Worm (Caenorhabditis elegans) whole organism, young adult: ENCODE results near the gene Y94H6A.2.
A peak's percentile ranks its signal among the peaks of the same experiment; 100 is the strongest.

Source experiments
- B0336.3 ChIP-seq: fragments of 200-800 bp; sonication (Bioruptor generic); IDR thresholded peaks from 2 replicates; pipeline ENCODE4 v1.3.6; 2022; ENCODE audit warnings: missing genetic modification characterization, missing compliant biosample characterization
- C06A6.2 ChIP-seq: fragments of 200-800 bp; sonication (Bioruptor generic); conservative IDR thresholded peaks from 2 replicates; pipeline ENCODE4 v1.3.6; 2022; ENCODE audit warnings: missing genetic modification characterization, missing compliant biosample characterization
- F10E7.11 ChIP-seq: sonication (generic microtip); optimal IDR thresholded peaks from 2 replicates; lab custom pipeline; 2017; ENCODE audit warnings: mild to moderate bottlenecking, missing genetic modification characterization, moderate library complexity, missing compliant biosample characterization
- F33H1.4 ChIP-seq: fragments of 200-800 bp; sonication (Bioruptor generic); IDR thresholded peaks from 2 replicates; pipeline ENCODE4 v1.3.6; 2022; ENCODE audit warnings: missing genetic modification reagents, missing genetic modification characterization, missing compliant biosample characterization
- F52B5.7 ChIP-seq: sonication (generic microtip); optimal IDR thresholded peaks from 2 replicates; lab custom pipeline; 2016; ENCODE audit warnings: mild to moderate bottlenecking, missing genetic modification characterization, missing compliant biosample characterization
- K11D2.4 ChIP-seq: fragments of 200-800 bp; sonication (Bioruptor generic); IDR thresholded peaks from 2 replicates; pipeline ENCODE4 v1.3.6; 2022; ENCODE audit warnings: missing genetic modification reagents, missing genetic modification characterization, missing compliant biosample characterization
- K12H6.12 ChIP-seq: fragments of 200-800 bp; sonication (Bioruptor generic); optimal IDR thresholded peaks from 2 replicates; lab custom pipeline; 2018; ENCODE audit warnings: mild to moderate bottlenecking, missing genetic modification characterization, missing compliant biosample characterization
- T07F8.4 ChIP-seq: sonication (generic microtip); optimal IDR thresholded peaks from 2 replicates; lab custom pipeline; 2016; ENCODE audit warnings: mild to moderate bottlenecking, missing genetic modification characterization, moderate library complexity, missing compliant biosample characterization
- Y53G8AR.9 ChIP-seq: fragments of 200-800 bp; sonication (Bioruptor generic); conservative IDR thresholded peaks from 2 replicates; pipeline ENCODE4 v1.3.6; 2022; ENCODE audit warnings: missing genetic modification reagents, missing genetic modification characterization, missing compliant biosample characterization
- Y79H2A.3 ChIP-seq: fragments of 200-800 bp; sonication (Bioruptor generic); conservative IDR thresholded peaks from 2 replicates; pipeline ENCODE4 v1.3.6; 2022; ENCODE audit warnings: missing genetic modification reagents, missing genetic modification characterization, missing compliant biosample characterization
- Y95B8A.8 ChIP-seq: fragments of 200-800 bp; sonication (Bioruptor generic); IDR thresholded peaks from 2 replicates; pipeline ENCODE4 v1.3.6; 2022; ENCODE audit warnings: missing genetic modification reagents, missing genetic modification characterization, missing compliant biosample characterization
- ZK185.1 ChIP-seq: sonication (generic microtip); optimal IDR thresholded peaks from 2 replicates; lab custom pipeline; 2016; ENCODE audit warnings: mild to moderate bottlenecking, missing genetic modification characterization, missing compliant biosample characterization; ENCODE audit not compliant: poor library complexity, severe bottlenecking
- ama-1 ChIP-seq, 3 experiments: fragments of 150-350 bp in 1 of 3; sonication (generic microtip) in 2 of 3; optimal IDR thresholded peaks; 2 replicates each; lab custom pipeline; 2014 to 2018; ENCODE audit warnings: missing biosample characterization in 2 of 3, missing genetic modification characterization in 2 of 3, missing genetic modification reagents in 2 of 3
- atf-7 ChIP-seq: sonication (generic microtip); optimal IDR thresholded peaks from 2 replicates; lab custom pipeline; 2017; ENCODE audit warnings: mild to moderate bottlenecking, missing genetic modification characterization, missing compliant biosample characterization
- athp-1 ChIP-seq: sonication (generic microtip); optimal IDR thresholded peaks from 2 replicates; lab custom pipeline; 2017; ENCODE audit warnings: mild to moderate bottlenecking, missing genetic modification characterization, missing compliant biosample characterization
- attf-3 ChIP-seq: fragments of 200-800 bp; sonication (Bioruptor generic); conservative IDR thresholded peaks from 2 replicates; pipeline ENCODE4 v1.3.6; 2022; ENCODE audit warnings: missing genetic modification reagents, missing genetic modification characterization, missing compliant biosample characterization
- ceh-27 ChIP-seq: fragments of 200-800 bp; sonication (Bioruptor generic); optimal IDR thresholded peaks from 2 replicates; lab custom pipeline; 2018; ENCODE audit warnings: mild to moderate bottlenecking, missing genetic modification characterization, moderate library complexity, missing compliant biosample characterization
- chd-7 ChIP-seq: sonication (generic microtip); optimal IDR thresholded peaks from 2 replicates; lab custom pipeline; 2016; ENCODE audit warnings: mild to moderate bottlenecking, missing genetic modification characterization, moderate library complexity, missing compliant biosample characterization
- die-1 ChIP-seq: sonication (generic microtip); optimal IDR thresholded peaks from 2 replicates; lab custom pipeline; 2016; ENCODE audit warnings: missing genotype, mild to moderate bottlenecking, missing genetic modification characterization, missing compliant biosample characterization
- dpl-1 ChIP-seq: fragments of 150-350 bp; optimal IDR thresholded peaks from 2 replicates; lab custom pipeline; 2014; ENCODE audit warnings: missing biosample characterization, missing genetic modification reagents, missing genetic modification characterization
- egl-18 ChIP-seq: fragments of 200-800 bp; sonication (Bioruptor generic); IDR thresholded peaks from 2 replicates; pipeline ENCODE4 v1.3.6; 2022; ENCODE audit warnings: missing genetic modification reagents, missing genetic modification characterization, missing compliant biosample characterization
- hlh-26 ChIP-seq: fragments of 200-800 bp; sonication (Bioruptor generic); conservative IDR thresholded peaks from 2 replicates; pipeline ENCODE4 v1.3.6; 2022; ENCODE audit warnings: missing genetic modification reagents, missing genetic modification characterization, missing compliant biosample characterization
- hmg-20 ChIP-seq: fragments of 200-800 bp; sonication (Bioruptor generic); IDR thresholded peaks from 2 replicates; pipeline ENCODE4 v1.3.6; 2022; ENCODE audit warnings: missing genetic modification reagents, missing genetic modification characterization, missing compliant biosample characterization
- lin-26 ChIP-seq: fragments of 200-800 bp; sonication (Bioruptor generic); IDR thresholded peaks from 2 replicates; pipeline ENCODE4 v1.3.6; 2022; ENCODE audit warnings: missing genetic modification reagents, missing genetic modification characterization, missing compliant biosample characterization
- lin-35 ChIP-seq, 3 experiments: fragments of 150-350 bp in 2 of 3; sonication (generic microtip) in 1 of 3; optimal IDR thresholded peaks; 2 replicates each; lab custom pipeline; 2014 to 2018; ENCODE audit warnings: missing biosample characterization in 3 of 3, missing genetic modification characterization in 3 of 3, missing genetic modification reagents in 3 of 3
- lsl-1 ChIP-seq: fragments of 200-800 bp; sonication (Bioruptor generic); optimal IDR thresholded peaks from 2 replicates; lab custom pipeline; 2018; ENCODE audit warnings: mild to moderate bottlenecking, missing genetic modification characterization, moderate library complexity, missing compliant biosample characterization
- madf-10 ChIP-seq: sonication (generic microtip); optimal IDR thresholded peaks from 2 replicates; lab custom pipeline; 2016; ENCODE audit warnings: mild to moderate bottlenecking, missing genetic modification characterization, missing compliant biosample characterization
- madf-6 ChIP-seq: fragments of 200-800 bp; sonication (Bioruptor generic); IDR thresholded peaks from 2 replicates; pipeline ENCODE4 v1.3.6; 2022; ENCODE audit warnings: missing genetic modification reagents, missing genetic modification characterization, missing compliant biosample characterization
- madf-8 ChIP-seq: fragments of 200-800 bp; sonication (Bioruptor generic); conservative IDR thresholded peaks from 2 replicates; pipeline ENCODE4 v1.3.6; 2022; ENCODE audit warnings: missing genetic modification reagents, missing genetic modification characterization, missing compliant biosample characterization
- nfyb-1 ChIP-seq: fragments of 200-800 bp; sonication (Bioruptor generic); IDR thresholded peaks from 2 replicates; pipeline ENCODE4 v1.3.6; 2022; ENCODE audit warnings: missing genetic modification reagents, missing genetic modification characterization, missing compliant biosample characterization
- nhr-27 ChIP-seq: fragments of 200-800 bp; sonication (Bioruptor generic); optimal IDR thresholded peaks from 2 replicates; lab custom pipeline; 2018; ENCODE audit warnings: mild to moderate bottlenecking, missing genetic modification characterization, moderate library complexity, missing compliant biosample characterization
- nhr-80 ChIP-seq: sonication (generic microtip); optimal IDR thresholded peaks from 2 replicates; lab custom pipeline; 2016; ENCODE audit warnings: missing genetic modification characterization, missing compliant biosample characterization
- pbrm-1 ChIP-seq: fragments of 200-800 bp; sonication (Bioruptor generic); IDR thresholded peaks from 2 replicates; pipeline ENCODE4 v1.3.6; 2022; ENCODE audit warnings: missing genetic modification reagents, missing genetic modification characterization, missing compliant biosample characterization
- rcor-1 ChIP-seq: fragments of 200-800 bp; sonication (Bioruptor generic); IDR thresholded peaks from 2 replicates; pipeline ENCODE4 v1.3.6; 2022; ENCODE audit warnings: missing genetic modification reagents, missing genetic modification characterization, missing compliant biosample characterization
- repo-1 ChIP-seq: sonication (generic microtip); optimal IDR thresholded peaks from 2 replicates; lab custom pipeline; 2017; ENCODE audit warnings: mild to moderate bottlenecking, missing genetic modification characterization, missing compliant biosample characterization
- sea-2 ChIP-seq: fragments of 200-800 bp; sonication (Bioruptor generic); IDR thresholded peaks from 2 replicates; pipeline ENCODE4 v1.3.6; 2022; ENCODE audit warnings: missing genetic modification characterization, missing compliant biosample characterization
- snpc-1.1 ChIP-seq: sonication (generic microtip); optimal IDR thresholded peaks from 2 replicates; lab custom pipeline; 2017; ENCODE audit warnings: missing genetic modification characterization, mild to moderate bottlenecking, missing compliant biosample characterization, antibody characterized with exemption, moderate library complexity, missing genotype, missing genetic modification reagents; ENCODE audit not compliant: insufficient read depth
- snpc-4 ChIP-seq, 5 experiments: fragments of 150-350 bp in 1 of 5; sonication (generic microtip) in 4 of 5; optimal IDR thresholded peaks; 2 replicates each; lab custom pipeline; 2014 to 2018; ENCODE audit warnings: missing genetic modification characterization in 5 of 5, missing biosample characterization in 3 of 5, antibody characterized with exemption in 2 of 5, mild to moderate bottlenecking in 2 of 5, missing compliant biosample characterization in 2 of 5, missing genotype in 2 of 5, moderate library complexity in 2 of 5, missing genetic modification reagents in 1 of 5
- somi-1 ChIP-seq: fragments of 200-800 bp; sonication (Bioruptor generic); optimal IDR thresholded peaks from 2 replicates; lab custom pipeline; 2018; ENCODE audit warnings: mild to moderate bottlenecking, missing genetic modification characterization, missing compliant biosample characterization
- sptf-2 ChIP-seq: fragments of 200-800 bp; sonication (Bioruptor generic); optimal IDR thresholded peaks from 2 replicates; lab custom pipeline; 2018; ENCODE audit warnings: mild to moderate bottlenecking, missing genetic modification characterization, missing compliant biosample characterization
- tbp1 ChIP-seq: fragments of 200-800 bp; sonication (Bioruptor generic); optimal IDR thresholded peaks from 2 replicates; lab custom pipeline; 2018; ENCODE audit warnings: mild to moderate bottlenecking, missing genetic modification characterization, missing compliant biosample characterization
- tlf-1 ChIP-seq: fragments of 200-800 bp; sonication (Bioruptor generic); optimal IDR thresholded peaks from 2 replicates; lab custom pipeline; 2018; ENCODE audit warnings: mild to moderate bottlenecking, missing genetic modification characterization, missing compliant biosample characterization
- zim-3 ChIP-seq: sonication (generic microtip); optimal IDR thresholded peaks from 2 replicates; lab custom pipeline; 2017; ENCODE audit warnings: mild to moderate bottlenecking, missing genetic modification characterization, moderate library complexity, missing compliant biosample characterization

Gene Y94H6A.2

ce11 chrIV:2708329-2708965, 21.6 kb upstream of the Y94H6A.2 start (continued):
- TF ChIP-seq K12H6.12 (tag; lab: Kevin White, UChicago) (peak; percentile 85), sea-2 (GFP tag; lab: Robert Waterston, UW) (no peak), Y79H2A.3 (GFP tag; lab: Robert Waterston, UW) (no peak), Y95B8A.8 (GFP tag; lab: Robert Waterston, UW) (0 out of 2 replicates have a peak, but pooled peaks have one; percentile 59), lin-35 (GFP tag; optimal IDR thresholded peaks at IDR 0.05; lab: Kevin White, UChicago) (peak in 1 of 3 experiments; percentile 30), madf-10 (tag; lab: Kevin White, UChicago) (peak; percentile 65), tbp1 (GFP tag; lab: Kevin White, UChicago) (peak; percentile 48), attf-3 (GFP tag; lab: Robert Waterston, UW) (0 out of 2 replicates have a peak, but pooled peaks have one; percentile 24), egl-18 (no peak), ZK185.1 (tag; lab: Kevin White, UChicago) (peak; percentile 50), F52B5.7 (tag; lab: Kevin White, UChicago) (peak; percentile 23), ama-1 (optimal IDR thresholded peaks at IDR 0.05; lab: Kevin White, UChicago) (peak; percentile 1), ama-1 (GFP tag; optimal IDR thresholded peaks at IDR 0.05; lab: Kevin White, UChicago) (no peak), lin-26 (GFP tag; lab: Robert Waterston, UW) (peak; percentile 68; the same call in 1 of the 2 replicates), die-1 (tag; lab: Kevin White, UChicago) (peak; percentile 5), snpc-1.1 (no peak), B0336.3 (GFP tag; lab: Robert Waterston, UW) (peak; percentile 85), ceh-27 (GFP tag; lab: Kevin White, UChicago) (peak; percentile 82), repo-1 (peak; percentile 14), F33H1.4 (no peak), K11D2.4 (GFP tag; lab: Robert Waterston, UW) (peak; percentile 77), chd-7 (tag; lab: Kevin White, UChicago) (peak; percentile 71), athp-1 (tag; lab: Kevin White, UChicago) (peak; percentile 64), T07F8.4 (tag; lab: Kevin White, UChicago) (peak; percentile 10), hmg-20 (GFP tag; lab: Robert Waterston, UW) (peak; percentile 61; the same call in 1 of the 2 replicates), dpl-1 (no peak), hlh-26 (no peak), madf-8 (GFP tag; lab: Robert Waterston, UW) (no peak), snpc-4 (GFP tag; optimal IDR thresholded peaks at IDR 0.05; lab: Kevin White, UChicago) (no peak), snpc-4 (tag; optimal IDR thresholded peaks at IDR 0.05; lab: Kevin White, UChicago) (peak in 3 of 4 experiments; percentile 38 to 56 (median 41)), Y53G8AR.9 (GFP tag; lab: Robert Waterston, UW) (0 out of 2 replicates have a peak, but pooled peaks have one; percentile 63), C06A6.2 (GFP tag; lab: Robert Waterston, UW) (peak; percentile 66; the same call in 1 of the 2 replicates), pbrm-1 (GFP tag; lab: Robert Waterston, UW) (peak; percentile 81), F10E7.11 (tag; lab: Kevin White, UChicago) (no peak), lsl-1 (no peak), nfyb-1 (GFP tag; lab: Robert Waterston, UW) (peak; percentile 78), madf-6 (GFP tag; lab: Robert Waterston, UW) (peak; percentile 41; the same call in 1 of the 2 replicates), rcor-1 (GFP tag; lab: Robert Waterston, UW) (peak; percentile 54), zim-3 (tag; lab: Kevin White, UChicago) (peak; percentile 7), somi-1 (GFP tag; lab: Kevin White, UChicago) (peak; percentile 53), tlf-1 (peak; percentile 60), nhr-27 (tag; lab: Kevin White, UChicago) (no peak), sptf-2 (no peak), atf-7 (tag; lab: Kevin White, UChicago) (peak; percentile 61), nhr-80 (tag; lab: Kevin White, UChicago) (peak; percentile 68)
